Worm (Caenorhabditis elegans): ENCODE data around the gene cyp-33C12.

Gene cyp-33C12

DNA sequence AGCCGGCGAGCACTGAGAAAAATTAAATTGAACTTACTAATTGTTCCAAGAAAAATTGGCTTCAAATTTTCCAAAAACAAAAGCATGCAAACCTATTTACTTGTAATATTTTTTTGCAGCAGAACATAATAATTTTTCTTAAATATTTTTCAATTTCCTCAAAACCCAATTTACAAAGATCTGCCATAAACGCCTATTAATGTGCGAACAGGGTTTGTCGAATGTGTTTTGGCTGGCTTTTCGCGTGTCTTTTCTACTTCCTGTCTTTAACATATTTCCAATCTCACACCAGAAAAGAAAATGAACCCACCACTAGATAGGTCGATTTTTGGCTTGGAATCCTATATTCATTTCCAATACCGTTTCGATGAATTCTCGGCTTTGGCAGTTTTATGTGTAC, 29.0 kb downstream of the cyp-33C12 start, which contains the start of gene C45H4.18:
TSS of gene C45H4.18 (plus strand) at position 301 of the 400 bp plus-strand sequence.
- TF ChIP-seq pax-1 (tag; optimal IDR thresholded peaks at IDR 0.05) (no peak), tbx-2 (tag; optimal IDR thresholded peaks at IDR 0.05) (no peak), hlh-15 (tag; optimal IDR thresholded peaks at IDR 0.05) (no peak), ceh-48 (tag; optimal IDR thresholded peaks at IDR 0.05) (no peak), pha-4 (tag; optimal IDR thresholded peaks at IDR 0.05) (no peak)

DNA sequence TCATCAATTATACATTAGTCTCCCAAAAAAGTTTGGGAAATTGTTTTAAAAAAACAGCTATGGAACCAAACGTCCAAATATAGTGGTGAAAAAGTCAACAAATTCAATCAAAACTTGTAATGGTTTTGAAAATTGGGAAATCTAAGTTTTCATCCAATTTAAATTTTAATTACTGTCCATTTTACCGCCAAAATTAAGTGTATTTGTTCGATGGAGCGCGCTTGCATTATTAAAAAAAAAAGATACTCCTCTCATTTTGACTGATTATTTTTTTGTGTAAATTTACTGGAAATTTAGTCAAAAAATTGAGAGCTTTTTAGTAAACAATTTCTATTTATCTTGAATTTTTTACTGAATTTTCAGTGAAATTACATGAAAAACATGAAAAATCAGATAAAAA, 29.7 kb downstream of the cyp-33C12 start:
- no peak for TF ChIP-seq sox-2 (GFP tag; IDR thresholded peaks at IDR 0.05)
- no peak for TF ChIP-seq fkh-10 (GFP tag; optimal IDR thresholded peaks at IDR 0.05)
- no peak for TF ChIP-seq gmeb-2 (tag; optimal IDR thresholded peaks at IDR 0.05)
- no peak for TF ChIP-seq Y22D7AL.16 (tag; optimal IDR thresholded peaks at IDR 0.05)
- TF ChIP-seq ceh-6 (GFP tag; optimal IDR thresholded peaks at IDR 0.05), result no peak
- no peak for TF ChIP-seq fax-1 (tag; optimal IDR thresholded peaks at IDR 0.05)
- no peak for TF ChIP-seq che-1 (tag; optimal IDR thresholded peaks at IDR 0.05)
- no peak for TF ChIP-seq elt-4 (tag; optimal IDR thresholded peaks at IDR 0.05)
- TF ChIP-seq ceh-31 (tag; optimal IDR thresholded peaks at IDR 0.05), result no peak
- no peak for TF ChIP-seq zip-5 (tag; optimal IDR thresholded peaks at IDR 0.05)
- TF ChIP-seq C08G9.2 (tag; optimal IDR thresholded peaks at IDR 0.05), result no peak
- TF ChIP-seq pros-1 (tag; optimal IDR thresholded peaks at IDR 0.05), result no peak
- no peak for TF ChIP-seq ceh-45 (GFP tag; IDR thresholded peaks at IDR 0.05)
- no peak for TF ChIP-seq ref-2 (tag; optimal IDR thresholded peaks at IDR 0.05)
- no peak for TF ChIP-seq npax-4 (tag; optimal IDR thresholded peaks at IDR 0.05)
- no peak for TF ChIP-seq nhr-11 (tag; optimal IDR thresholded peaks at IDR 0.05)
- TF ChIP-seq ama-1 (optimal IDR thresholded peaks at IDR 0.05), result no peak
- no peak for TF ChIP-seq ceh-22 (tag; optimal IDR thresholded peaks at IDR 0.05)
- TF ChIP-seq ahr-1 (tag; optimal IDR thresholded peaks at IDR 0.05), result no peak

DNA sequence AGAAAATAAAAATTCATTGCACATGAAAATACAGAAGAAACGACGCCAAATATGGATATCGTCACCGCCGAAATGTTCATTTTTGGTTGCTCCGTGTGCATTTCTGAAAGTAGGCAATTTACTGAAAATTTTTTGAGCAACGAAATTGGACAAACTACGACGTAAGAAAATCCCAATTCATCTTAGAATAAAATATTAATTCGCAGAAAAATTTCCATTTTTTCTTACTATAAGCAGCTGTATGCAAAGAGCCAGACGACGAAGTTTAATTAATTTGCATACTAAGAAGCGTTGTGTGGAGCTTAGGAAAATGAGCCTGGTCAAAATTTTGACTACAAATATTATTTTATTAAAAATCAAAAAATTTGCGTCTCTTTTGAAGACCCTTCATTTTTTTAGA, 37.5 kb downstream of the cyp-33C12 start, which contains the start of gene srbc-19:
TSS of gene srbc-19 (minus strand) at position 101 of the 400 bp plus-strand sequence.
- TF ChIP-seq ceh-34 (tag; optimal IDR thresholded peaks at IDR 0.05) (no peak), unc-42 (tag; optimal IDR thresholded peaks at IDR 0.05) (no peak), dve-1 (tag; optimal IDR thresholded peaks at IDR 0.05) (no peak), F13H6.1 (tag; optimal IDR thresholded peaks at IDR 0.05) (no peak), elt-4 (tag; optimal IDR thresholded peaks at IDR 0.05) (no peak), pha-4 (tag; optimal IDR thresholded peaks at IDR 0.05) (no peak), ceh-6 (GFP tag; optimal IDR thresholded peaks at IDR 0.05) (no peak), gmeb-2 (tag; optimal IDR thresholded peaks at IDR 0.05) (no peak), K02D7.2 (tag; optimal IDR thresholded peaks at IDR 0.05) (no peak), nfya-1 (tag; optimal IDR thresholded peaks at IDR 0.05) (no peak), unc-86 (tag; optimal IDR thresholded peaks at IDR 0.05) (no peak), fkh-6 (tag; optimal IDR thresholded peaks at IDR 0.05) (no peak), ceh-31 (tag; optimal IDR thresholded peaks at IDR 0.05) (no peak), K09A11.1 (tag; optimal IDR thresholded peaks at IDR 0.05; ENCODE audit: insufficient read depth) (no peak), ceh-22 (tag; optimal IDR thresholded peaks at IDR 0.05) (no peak)

ce11 chrV:2163735-2164134, 40.5 kb downstream of the cyp-33C12 start, which contains the start of gene str-255:
TSS of gene str-255 (minus strand) at chrV:2163835.
- TF ChIP-seq pag-3 (tag; optimal IDR thresholded peaks at IDR 0.05; ENCODE audit: borderline replicate concordance) (no peak), npax-4 (tag; optimal IDR thresholded peaks at IDR 0.05) (no peak), sox-4 (tag; optimal IDR thresholded peaks at IDR 0.05) (no peak), che-1 (tag; optimal IDR thresholded peaks at IDR 0.05) (no peak), tbx-2 (tag; optimal IDR thresholded peaks at IDR 0.05) (no peak), pat-9 (tag; optimal IDR thresholded peaks at IDR 0.05) (no peak), pha-4 (tag; optimal IDR thresholded peaks at IDR 0.05) (no peak)

ce11 chrV:2159331-2159730, 44.9 kb downstream of the cyp-33C12 start, which contains the start of gene C45H4.14:
TSS of gene C45H4.14 (minus strand) at chrV:2159431.
- TF ChIP-seq ceh-9 (tag; optimal IDR thresholded peaks at IDR 0.05), result no peak
- TF ChIP-seq ceh-45 (GFP tag; IDR thresholded peaks at IDR 0.05), result no peak
- no peak for TF ChIP-seq tbx-2 (tag; optimal IDR thresholded peaks at IDR 0.05)
- TF ChIP-seq lim-6 (tag; optimal IDR thresholded peaks at IDR 0.05), result no peak
- no peak for TF ChIP-seq ceh-22 (tag; optimal IDR thresholded peaks at IDR 0.05)
- no peak for TF ChIP-seq pax-1 (tag; optimal IDR thresholded peaks at IDR 0.05)
- TF ChIP-seq ceh-18 (tag; optimal IDR thresholded peaks at IDR 0.05), result no peak
- no peak for TF ChIP-seq ztf-16 (tag; optimal IDR thresholded peaks at IDR 0.05)
- no peak for TF ChIP-seq npax-4 (tag; optimal IDR thresholded peaks at IDR 0.05)
- TF ChIP-seq unc-55 (GFP tag; optimal IDR thresholded peaks at IDR 0.05), result no peak
- no peak for TF ChIP-seq ahr-1 (tag; optimal IDR thresholded peaks at IDR 0.05)
- TF ChIP-seq unc-86 (tag; optimal IDR thresholded peaks at IDR 0.05), result no peak
- TF ChIP-seq hlh-30 (tag; optimal IDR thresholded peaks at IDR 0.05; ENCODE audit: insufficient read depth), result no peak
